Worm (Caenorhabditis elegans): ENCODE data around the gene xbx-3.

xbx-3 gene

ce11 chrIII:10060573-10060972 lies 24.8 kb downstream of the xbx-3 start, which contains the start of gene T16G12.13:
Gene T16G12.13 (plus strand): TSS chrIII:10060865.
- TF ChIP-seq pag-3 (tag; optimal IDR thresholded peaks at IDR 0.05; ENCODE audit: borderline replicate concordance, insufficient read depth), result no peak
- no peak for TF ChIP-seq swsn-7 (tag; optimal IDR thresholded peaks at IDR 0.05)
- no peak for TF ChIP-seq blmp-1 (tag; optimal IDR thresholded peaks at IDR 0.05)
- TF ChIP-seq unc-98 (GFP tag; IDR thresholded peaks at IDR 0.05), result no peak
- TF ChIP-seq sox-4 (tag; optimal IDR thresholded peaks at IDR 0.05), result no peak
- no peak for TF ChIP-seq lin-14 (GFP tag; optimal IDR thresholded peaks at IDR 0.05)
- TF ChIP-seq egl-27 (tag; optimal IDR thresholded peaks at IDR 0.05), result no peak
- TF ChIP-seq fkh-4 (tag; optimal IDR thresholded peaks at IDR 0.05; ENCODE audit: borderline replicate concordance), result no peak
- no peak for TF ChIP-seq nhr-237 (tag; optimal IDR thresholded peaks at IDR 0.05)
- TF ChIP-seq lin-39 (tag; optimal IDR thresholded peaks at IDR 0.05), result no peak
- TF ChIP-seq aly-2 (tag; optimal IDR thresholded peaks at IDR 0.05), result no peak
- TF ChIP-seq mef-2 (tag; optimal IDR thresholded peaks at IDR 0.05), result no peak

ce11 chrIII:10064140-10064539 lies 28.4 kb downstream of the xbx-3 start, which contains the start of gene ekl-6:
Gene ekl-6 (plus strand): TSS chrIII:10064404.
- TF ChIP-seq ets-5 (GFP tag; IDR thresholded peaks at IDR 0.05) (no peak), ceh-90 (tag; optimal IDR thresholded peaks at IDR 0.05) (peak; percentile 90), nhr-85 (tag) (peak; percentile 92), sox-4 (tag; optimal IDR thresholded peaks at IDR 0.05) (peak; percentile 82), dpl-1 (GFP tag; optimal IDR thresholded peaks at IDR 0.05) (peak; percentile 22 to 56 (median 55)), nhr-90 (tag; optimal IDR thresholded peaks at IDR 0.05; ENCODE audit: poor library complexity) (peak; percentile 87), ceh-82 (tag; optimal IDR thresholded peaks at IDR 0.05) (peak in 2 of 3 experiments; percentile 26 to 39), pax-3 (tag; optimal IDR thresholded peaks at IDR 0.05) (peak; percentile 77), egl-13 (tag; optimal IDR thresholded peaks at IDR 0.05) (peak; percentile 73), ztf-11 (tag; optimal IDR thresholded peaks at IDR 0.05) (peak in 1 of 2 experiments; percentile 89), ceh-8 (GFP tag; optimal IDR thresholded peaks at IDR 0.05) (peak; percentile 30), unc-86 (tag; optimal IDR thresholded peaks at IDR 0.05) (peak; percentile 60), lsy-2 (tag; optimal IDR thresholded peaks at IDR 0.05) (peak in 1 of 2 experiments; percentile 71), fkh-4 (tag; optimal IDR thresholded peaks at IDR 0.05; ENCODE audit: borderline replicate concordance) (peak; percentile 87), nhr-28 (tag; optimal IDR thresholded peaks at IDR 0.05) (no peak), fkh-8 (tag; optimal IDR thresholded peaks at IDR 0.05) (peak; percentile 40), isw-1 (GFP tag; IDR thresholded peaks at IDR 0.05) (peak; percentile 23), grh-1 (GFP tag; IDR thresholded peaks at IDR 0.05) (0 out of 2 replicates have a peak, but pooled peaks have one; percentile 44), nhr-77 (tag; optimal IDR thresholded peaks at IDR 0.05) (peak; percentile 21), zag-1 (tag; optimal IDR thresholded peaks at IDR 0.05) (no peak), C16A3.4 (tag; optimal IDR thresholded peaks at IDR 0.05) (peak; percentile 1), alr-1 (tag; optimal IDR thresholded peaks at IDR 0.05; ENCODE audit: borderline replicate concordance) (no peak), Y116A8C.19 (tag; optimal IDR thresholded peaks at IDR 0.05; ENCODE audit: borderline replicate concordance) (peak; percentile 48), ces-1 (GFP tag; optimal IDR thresholded peaks at IDR 0.05) (no peak), snpc-4 (tag; optimal IDR thresholded peaks at IDR 0.05) (peak; percentile 32), tbx-2 (tag; optimal IDR thresholded peaks at IDR 0.05) (peak; percentile 80), mep-1 (tag; optimal IDR thresholded peaks at IDR 0.05) (peak; percentile 47), ceh-88 (GFP tag; IDR thresholded peaks at IDR 0.05) (no peak), lin-13 (GFP tag; optimal IDR thresholded peaks at IDR 0.05) (peak; percentile 25), dsc-1 (tag; optimal IDR thresholded peaks at IDR 0.05) (peak; percentile 79), skn-1 (tag; optimal IDR thresholded peaks at IDR 0.05) (peak; percentile 13), unc-130 (tag; optimal IDR thresholded peaks at IDR 0.05) (no peak), nhr-47 (tag; optimal IDR thresholded peaks at IDR 0.05) (peak; percentile 80), F16B12.6 (tag; optimal IDR thresholded peaks at IDR 0.05) (peak; percentile 14), lin-35 (GFP tag; optimal IDR thresholded peaks at IDR 0.05) (peak; percentile 39 to 41), lir-3 (tag; optimal IDR thresholded peaks at IDR 0.05; ENCODE audit: poor library complexity) (peak; percentile 92), C04F5.9 (tag; optimal IDR thresholded peaks at IDR 0.05) (peak; percentile 81), swsn-7 (tag; optimal IDR thresholded peaks at IDR 0.05) (peak; percentile 69), unc-62 (GFP tag; optimal IDR thresholded peaks at IDR 0.05) (no peak), irx-1 (tag; optimal IDR thresholded peaks at IDR 0.05) (peak; percentile 90), unc-98 (GFP tag; IDR thresholded peaks at IDR 0.05) (peak; percentile 54; the same call in 1 of the 2 replicates), pag-3 (tag; optimal IDR thresholded peaks at IDR 0.05; ENCODE audit: borderline replicate concordance, insufficient read depth) (no peak), sup-37 (GFP tag; optimal IDR thresholded peaks at IDR 0.05) (peak; percentile 36)
